Fruit fly (Drosophila melanogaster) whole organism, embryonic: Measurements from ENCODE around the gene HP5.
A peak's percentile ranks its signal among the peaks of the same experiment; 100 is the strongest.

Experiments
- Atf-2 ChIP-seq: fragments of 200-800 bp; sonication (Bioruptor generic); optimal IDR thresholded peaks from 2 replicates; lab custom pipeline; 2016; ENCODE audit warnings: missing biosample characterization, missing genetic modification characterization
- CG11398 ChIP-seq: fragments of 200-800 bp; sonication (Bioruptor generic); optimal IDR thresholded peaks from 2 replicates; lab custom pipeline; 2016; ENCODE audit warnings: missing biosample characterization, missing genetic modification characterization
- CG12299 ChIP-seq: fragments of 200-800 bp; sonication (Bioruptor generic); optimal IDR thresholded peaks from 2 replicates; lab custom pipeline; 2018; ENCODE audit warnings: missing biosample characterization, mild to moderate bottlenecking, missing genetic modification characterization
- CG13894 ChIP-seq: fragments of 200-800 bp; sonication (Bioruptor generic); optimal IDR thresholded peaks from 3 replicates; lab custom pipeline; 2018; ENCODE audit warnings: missing biosample characterization, mild to moderate bottlenecking, missing genetic modification characterization, moderate library complexity
- CG17359 ChIP-seq: fragments of 200-800 bp; sonication (Bioruptor generic); optimal IDR thresholded peaks from 3 replicates; lab custom pipeline; 2018; ENCODE audit warnings: missing biosample characterization, mild to moderate bottlenecking, missing genetic modification characterization, moderate library complexity
- CG18476 ChIP-seq: fragments of 200-800 bp; sonication (Bioruptor generic); optimal IDR thresholded peaks from 2 replicates; lab custom pipeline; 2016; ENCODE audit warnings: missing biosample characterization, mild to moderate bottlenecking, missing genetic modification characterization
- CG34224 ChIP-seq: fragments of 200-800 bp; sonication (Bioruptor generic); IDR thresholded peaks from 3 replicates; pipeline ENCODE4 v1.3.6; 2022; ENCODE audit warnings: missing biosample characterization, missing genetic modification characterization; ENCODE audit not compliant: partially characterized antibody
- CG3726 ChIP-seq: fragments of 200-800 bp; sonication (Bioruptor generic); IDR thresholded peaks from 3 replicates; pipeline ENCODE4, ENCODE4 v1.3.6; 2022; ENCODE audit warnings: missing biosample characterization, missing genetic modification characterization
- CG4282 ChIP-seq: fragments of 200-800 bp; sonication (Bioruptor generic); optimal IDR thresholded peaks from 2 replicates; lab custom pipeline; 2016; ENCODE audit warnings: missing biosample characterization, missing genetic modification characterization
- CG4328 ChIP-seq: fragments of 200-800 bp; sonication (Bioruptor generic); optimal IDR thresholded peaks from 3 replicates; lab custom pipeline; 2017; ENCODE audit warnings: missing biosample characterization, missing genetic modification reagents, missing genetic modification characterization
- CG43689 ChIP-seq: fragments of 200-800 bp; sonication (Bioruptor generic); IDR thresholded peaks from 2 replicates; pipeline ENCODE4 v1.3.6; 2022; ENCODE audit warnings: missing biosample characterization, missing genetic modification characterization
- CG6654 ChIP-seq: fragments of 200-800 bp; sonication (Bioruptor generic); optimal IDR thresholded peaks from 2 replicates; lab custom pipeline; 2017; ENCODE audit warnings: missing biosample characterization, mild to moderate bottlenecking, missing genetic modification characterization
- CG7839 ChIP-seq: fragments of 200-800 bp; sonication (Bioruptor generic); optimal IDR thresholded peaks from 3 replicates; lab custom pipeline; 2018; ENCODE audit warnings: missing biosample characterization, mild to moderate bottlenecking, missing genetic modification characterization, moderate library complexity
- CG8089 ChIP-seq: fragments of 200-800 bp; sonication (Bioruptor generic); optimal IDR thresholded peaks from 3 replicates; lab custom pipeline; 2016; ENCODE audit warnings: missing biosample characterization, missing genetic modification characterization
- CoRest ChIP-seq: fragments of 200-800 bp; sonication (Bioruptor generic); optimal IDR thresholded peaks from 3 replicates; lab custom pipeline; 2018; ENCODE audit warnings: missing biosample characterization, mild to moderate bottlenecking, missing genetic modification characterization, moderate library complexity
- H2.0 ChIP-seq: fragments of 200-800 bp; sonication (Bioruptor generic); IDR thresholded peaks from 2 replicates; pipeline ENCODE4 v1.3.6; 2022; ENCODE audit warnings: missing biosample characterization, missing genetic modification characterization
- HLH3B ChIP-seq: fragments of 200-800 bp; sonication (Bioruptor generic); IDR thresholded peaks from 2 replicates; pipeline ENCODE4 v1.3.6; 2022; ENCODE audit warnings: missing biosample characterization, missing genetic modification characterization
- Hmr ChIP-seq: fragments of 200-800 bp; sonication (Bioruptor generic); optimal IDR thresholded peaks from 3 replicates; lab custom pipeline; 2017; ENCODE audit warnings: mild to moderate bottlenecking, missing biosample characterization, missing genetic modification reagents, missing genetic modification characterization
- Med ChIP-seq: fragments of 200-800 bp; sonication (Bioruptor generic); peaks from one replicate; lab custom pipeline; 2016; ENCODE audit warnings: missing biosample characterization, missing genetic modification characterization, mild to moderate bottlenecking, inconsistent platforms, moderate library complexity
- Nf-YC ChIP-seq: fragments of 200-800 bp; optimal IDR thresholded peaks from 3 replicates; lab custom pipeline; 2019; ENCODE audit warnings: missing biosample characterization, mild to moderate bottlenecking, missing genetic modification characterization, moderate library complexity
- Pdp1 ChIP-seq, 2 experiments: fragments of 200-800 bp; sonication (Bioruptor generic); optimal IDR thresholded peaks; 3 replicates each; lab custom pipeline; 2016; ENCODE audit warnings: missing biosample characterization in 2 of 2, missing genetic modification characterization in 2 of 2, mild to moderate bottlenecking in 1 of 2, moderate library complexity in 1 of 2
- Ptx1 ChIP-seq: fragments of 200-800 bp; sonication (Bioruptor generic); IDR thresholded peaks from 2 replicates; pipeline ENCODE4 v1.3.6; 2022; ENCODE audit warnings: missing biosample characterization, missing genetic modification characterization
- ac ChIP-seq: fragments of 200-800 bp; sonication (Bioruptor generic); optimal IDR thresholded peaks from 3 replicates; lab custom pipeline; 2017; ENCODE audit warnings: missing biosample characterization, mild to moderate bottlenecking, missing genetic modification characterization
- az2 ChIP-seq: fragments of 200-800 bp; sonication (Bioruptor generic); optimal IDR thresholded peaks from 3 replicates; lab custom pipeline; 2016; ENCODE audit warnings: missing biosample characterization, missing genetic modification characterization
- bigmax ChIP-seq: fragments of 200-800 bp; sonication (Bioruptor generic); optimal IDR thresholded peaks from 2 replicates; lab custom pipeline; 2018; ENCODE audit warnings: missing biosample characterization, mild to moderate bottlenecking, missing genetic modification characterization
- br ChIP-seq: fragments of >200 bp; optimal IDR thresholded peaks from 2 replicates; lab custom pipeline; 2017
- dmrt99B ChIP-seq: fragments of 200-800 bp; sonication (Bioruptor generic); optimal IDR thresholded peaks from 2 replicates; lab custom pipeline; 2018; ENCODE audit warnings: missing biosample characterization, mild to moderate bottlenecking, missing genetic modification characterization, moderate library complexity
- exex ChIP-seq: fragments of 200-800 bp; sonication (Bioruptor generic); optimal IDR thresholded peaks from 4 replicates; lab custom pipeline; 2018; ENCODE audit warnings: missing biosample characterization, mild to moderate bottlenecking, missing genetic modification characterization, moderate library complexity
- grau ChIP-seq: fragments of 200-800 bp; optimal IDR thresholded peaks from 3 replicates; lab custom pipeline; 2019; ENCODE audit warnings: missing biosample characterization, mild to moderate bottlenecking, missing genetic modification characterization, moderate library complexity
- gsb ChIP-seq: fragments of 200-800 bp; sonication (Bioruptor generic); IDR thresholded peaks from 2 replicates; pipeline ENCODE4 v1.3.6; 2022; ENCODE audit warnings: missing biosample characterization, missing genetic modification characterization
- phol ChIP-seq: fragments of 200-800 bp; sonication (Bioruptor generic); optimal IDR thresholded peaks from 3 replicates; lab custom pipeline; 2018; ENCODE audit warnings: missing biosample characterization, mild to moderate bottlenecking, missing genetic modification characterization, moderate library complexity
- pnt ChIP-seq: fragments of 200-800 bp; sonication (Bioruptor generic); optimal IDR thresholded peaks from 3 replicates; lab custom pipeline; 2016; ENCODE audit warnings: missing biosample characterization, missing genetic modification characterization
- pros ChIP-seq: fragments of 200-800 bp; sonication (Bioruptor generic); optimal IDR thresholded peaks from 3 replicates; lab custom pipeline; 2019; ENCODE audit warnings: missing biosample characterization, mild to moderate bottlenecking, missing genetic modification characterization, moderate library complexity
- sd ChIP-seq: fragments of 200-800 bp; sonication (Bioruptor generic); optimal IDR thresholded peaks from 3 replicates; lab custom pipeline; 2018; ENCODE audit warnings: missing biosample characterization, mild to moderate bottlenecking, missing genetic modification characterization, moderate library complexity
- sug ChIP-seq: fragments of 200-800 bp; optimal IDR thresholded peaks from 2 replicates; lab custom pipeline; 2019; ENCODE audit warnings: missing biosample characterization, mild to moderate bottlenecking, missing genetic modification characterization, moderate library complexity
- tap ChIP-seq: fragments of 200-800 bp; optimal IDR thresholded peaks from 3 replicates; lab custom pipeline; 2019; ENCODE audit warnings: missing biosample characterization, mild to moderate bottlenecking, missing genetic modification characterization, moderate library complexity
- tio ChIP-seq: fragments of 200-800 bp; sonication (Bioruptor generic); optimal IDR thresholded peaks from 2 replicates; lab custom pipeline; 2017; ENCODE audit warnings: missing biosample characterization, missing genetic modification characterization, inconsistent platforms
- twi ChIP-seq: fragments of 200-800 bp; optimal IDR thresholded peaks from 2 replicates; lab custom pipeline; 2019; ENCODE audit warnings: missing biosample characterization, mild to moderate bottlenecking, missing genetic modification characterization, moderate library complexity
- usp ChIP-seq: fragments of >200 bp; optimal IDR thresholded peaks from 2 replicates; lab custom pipeline; 2017; ENCODE audit warnings: missing biosample characterization, missing genetic modification characterization
- wek ChIP-seq: fragments of 200-800 bp; sonication (Bioruptor generic); optimal IDR thresholded peaks from 3 replicates; lab custom pipeline; 2018; ENCODE audit warnings: missing biosample characterization, mild to moderate bottlenecking, missing genetic modification characterization, moderate library complexity
- yki ChIP-seq: fragments of >200 bp; optimal IDR thresholded peaks from 3 replicates; lab custom pipeline; 2018

HP5 gene

DNA sequence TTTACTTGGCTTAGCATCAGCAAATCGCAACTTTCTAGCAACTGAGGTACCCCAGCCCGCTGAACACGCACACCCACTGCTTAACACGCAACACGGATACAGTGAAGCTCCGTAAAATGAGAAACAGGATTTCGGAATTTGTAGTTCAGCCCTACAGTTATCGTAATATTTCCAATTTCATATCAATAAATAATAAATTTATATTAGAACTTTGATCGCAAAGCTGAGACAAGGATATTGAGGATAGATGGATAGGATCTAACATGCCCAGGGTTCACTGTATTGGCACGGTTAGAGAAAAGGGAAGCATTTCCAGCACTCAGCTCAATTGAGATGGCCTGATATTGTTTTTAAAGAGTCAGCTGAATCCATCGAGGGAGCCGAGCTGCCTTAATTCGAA, 35.4 kb upstream of the HP5 start (continued):
- no peak for TF ChIP-seq CG8089 (GFP tag; lab: Kevin White, UChicago)
- peak; percentile 12 for TF ChIP-seq CoRest (tag; lab: Kevin White, UChicago)
- TF ChIP-seq CG12299 (tag; lab: Kevin White, UChicago), result no peak
- peak; percentile 69 for TF ChIP-seq grau (tag; lab: Kevin White, UChicago)
- peak; percentile 25 for TF ChIP-seq Med (GFP tag; lab: Kevin White, UChicago)
- peak; percentile 7 for TF ChIP-seq dmrt99B
- TF ChIP-seq CG17359 (tag; lab: Kevin White, UChicago), result peak; percentile 16
- TF ChIP-seq H2.0 (GFP tag; lab: Robert Waterston, UW), result no peak
- peak; percentile 7 for TF ChIP-seq tap (tag; lab: Kevin White, UChicago)
- peak; percentile 32; the same call in 1 of the 2 replicates for TF ChIP-seq Ptx1 (GFP tag; lab: Robert Waterston, UW)

DNA sequence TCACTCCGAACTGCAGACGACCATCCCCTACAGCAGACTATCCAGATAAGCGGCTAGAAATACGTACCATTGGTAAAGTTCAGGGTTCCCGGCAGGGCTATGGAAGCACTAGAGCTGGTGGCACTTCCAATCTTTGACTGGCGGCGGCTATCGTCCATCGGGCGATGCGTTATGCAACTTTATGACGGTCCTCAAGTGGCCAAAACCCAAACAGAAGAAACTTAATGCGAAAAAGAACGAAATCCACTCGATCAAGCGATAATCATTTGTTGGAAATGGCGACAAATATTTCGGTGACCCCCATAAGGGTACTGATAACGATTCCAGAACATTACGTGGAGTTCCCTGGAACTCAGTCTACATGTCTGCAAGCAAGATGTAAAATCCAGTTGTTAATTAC, 34.6 kb upstream of the HP5 start:
- TF ChIP-seq CG4282 (GFP tag; lab: Kevin White, UChicago) (no peak), Pdp1 (GFP tag; optimal IDR thresholded peaks at IDR 0.05; lab: Kevin White, UChicago) (peak in 1 of 2 experiments; percentile 68), Atf-2 (GFP tag; lab: Kevin White, UChicago) (no peak), CG6654 (no peak), CG7839 (no peak), CG18476 (GFP tag; lab: Kevin White, UChicago) (no peak), bigmax (GFP tag; lab: Kevin White, UChicago) (no peak), gsb (GFP tag; lab: Robert Waterston, UW) (no peak), pros (GFP tag; lab: Kevin White, UChicago) (no peak), phol (tag; lab: Kevin White, UChicago) (no peak), CG3726 (GFP tag; lab: Robert Waterston, UW) (no peak), wek (no peak), az2 (GFP tag; lab: Kevin White, UChicago) (no peak), exex (tag; lab: Kevin White, UChicago) (peak; percentile 42), ac (GFP tag; lab: Kevin White, UChicago) (no peak), CG13894 (tag; lab: Kevin White, UChicago) (no peak), br (lab: Kevin White, UChicago) (no peak), sug (tag; lab: Kevin White, UChicago) (peak; percentile 50), pnt (GFP tag; lab: Kevin White, UChicago) (no peak)

DNA sequence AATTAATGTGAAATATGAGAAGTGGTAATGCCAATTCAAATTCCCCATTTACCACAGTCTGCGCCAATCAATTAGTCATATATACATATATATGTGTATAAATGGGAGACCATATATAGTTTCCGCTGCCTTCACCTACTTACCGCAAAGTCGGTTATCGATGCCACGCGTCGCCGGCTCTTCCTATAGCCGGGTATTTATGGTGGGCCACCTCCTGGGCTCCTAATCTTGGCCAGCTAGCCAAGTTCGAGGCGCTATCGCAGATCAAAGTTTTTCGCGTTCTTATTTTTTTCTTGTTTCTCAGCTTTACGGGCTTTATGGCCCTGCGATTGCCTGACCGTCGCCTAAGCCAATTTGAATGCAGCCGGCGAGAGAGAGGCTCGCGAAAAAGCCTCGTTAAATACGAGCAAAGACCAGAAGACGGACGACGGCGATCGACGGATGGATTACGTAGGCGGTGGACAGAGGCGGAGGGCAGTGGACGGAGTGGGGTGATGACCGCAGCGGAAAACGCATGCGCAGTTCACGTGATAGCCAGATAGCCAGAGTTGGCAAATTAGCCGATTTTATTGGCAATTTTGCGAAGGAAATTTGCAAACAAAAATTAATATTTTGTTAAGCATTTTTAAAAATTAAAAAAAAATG, 33.7 kb upstream of the HP5 start:
- TF ChIP-seq HLH3B (GFP tag; lab: Robert Waterston, UW), result no peak
- TF ChIP-seq CG43689 (GFP tag; lab: Robert Waterston, UW), result no peak
- TF ChIP-seq tio, result no peak
- TF ChIP-seq Med (GFP tag; lab: Kevin White, UChicago), result peak; percentile 59
- no peak for TF ChIP-seq CG11398
- TF ChIP-seq CG34224, result no peak
- no peak for TF ChIP-seq twi (tag; lab: Kevin White, UChicago)
- TF ChIP-seq usp (GFP tag; lab: Kevin White, UChicago), result no peak
- peak; percentile 55 for TF ChIP-seq sd (tag; lab: Kevin White, UChicago)
- TF ChIP-seq CG4328 (GFP tag; lab: Kevin White, UChicago), result no peak
- peak; percentile 29 for TF ChIP-seq exex (tag; lab: Kevin White, UChicago)
- no peak for TF ChIP-seq Hmr (GFP tag; lab: Kevin White, UChicago)
- no peak for TF ChIP-seq yki (lab: Kevin White, UChicago)
- TF ChIP-seq sug (tag; lab: Kevin White, UChicago), result peak; percentile 84
- no peak for TF ChIP-seq Nf-YC (tag; lab: Kevin White, UChicago)
